Worm (Caenorhabditis elegans): ENCODE measurements around the gene sru-31.

The sru-31 gene

ce11 chrV:9859863-9860262 is 43.4 kb downstream of the sru-31 start, which contains the start of gene lsy-12:
Gene lsy-12 (minus strand): TSS chrV:9859963.
- TF ChIP-seq fkh-6 (tag; optimal IDR thresholded peaks at IDR 0.05) (no peak), pqm-1 (tag; optimal IDR thresholded peaks at IDR 0.05) (no peak), lin-11 (tag; optimal IDR thresholded peaks at IDR 0.05) (no peak), rnt-1 (tag; optimal IDR thresholded peaks at IDR 0.05) (no peak), elt-4 (tag; optimal IDR thresholded peaks at IDR 0.05) (no peak), F13H6.1 (tag; optimal IDR thresholded peaks at IDR 0.05) (no peak)

DNA sequence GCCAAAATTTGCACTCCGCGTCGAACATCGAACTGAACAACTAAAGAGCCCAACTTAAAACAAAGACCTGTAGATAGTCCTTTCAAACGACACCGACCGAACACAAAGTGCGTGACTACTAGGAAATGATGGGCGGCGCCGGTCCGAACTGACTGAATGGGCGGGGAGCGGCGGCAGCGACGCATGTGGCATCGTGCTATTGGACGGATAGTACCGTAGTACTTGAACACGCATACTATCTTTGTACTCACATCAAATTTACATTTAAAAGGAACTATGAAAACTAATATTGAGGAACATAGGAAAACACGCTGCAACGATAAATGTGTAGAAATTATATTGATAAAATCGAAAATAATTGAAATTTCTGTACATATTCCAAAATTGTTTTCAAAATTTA is 43.8 kb downstream of the sru-31 start:
- no peak for TF ChIP-seq ceh-22 (tag; optimal IDR thresholded peaks at IDR 0.05)
- peak; percentile 91 for TF ChIP-seq nfya-1 (tag; optimal IDR thresholded peaks at IDR 0.05)
